Worm (Caenorhabditis elegans) whole organism, young adult: Measurements from ENCODE around the gene str-102.

Experiments
- F10E7.11 ChIP-seq: sonication (generic microtip); optimal IDR thresholded peaks from 2 replicates; lab custom pipeline; 2017; ENCODE audit warnings: mild to moderate bottlenecking, missing genetic modification characterization, moderate library complexity, missing compliant biosample characterization
- F22D6.2 ChIP-seq: sonication (generic microtip); optimal IDR thresholded peaks from 2 replicates; lab custom pipeline; 2016; ENCODE audit warnings: mild to moderate bottlenecking, missing genetic modification characterization, missing compliant biosample characterization
- F39B2.1 ChIP-seq: fragments of 200-800 bp; sonication (Bioruptor generic); IDR thresholded peaks from 2 replicates; pipeline ENCODE4 v1.3.6; 2022; ENCODE audit warnings: missing genetic modification reagents, missing genetic modification characterization, missing compliant biosample characterization
- F49E8.2 ChIP-seq: sonication (generic microtip); optimal IDR thresholded peaks from 3 replicates; lab custom pipeline; 2017; ENCODE audit warnings: missing genetic modification characterization, mild to moderate bottlenecking, missing compliant biosample characterization, antibody characterized with exemption, moderate library complexity; ENCODE audit not compliant: insufficient read depth
- K11D2.4 ChIP-seq: fragments of 200-800 bp; sonication (Bioruptor generic); IDR thresholded peaks from 2 replicates; pipeline ENCODE4 v1.3.6; 2022; ENCODE audit warnings: missing genetic modification reagents, missing genetic modification characterization, missing compliant biosample characterization
- Y53G8AR.9 ChIP-seq: fragments of 200-800 bp; sonication (Bioruptor generic); conservative IDR thresholded peaks from 2 replicates; pipeline ENCODE4 v1.3.6; 2022; ENCODE audit warnings: missing genetic modification reagents, missing genetic modification characterization, missing compliant biosample characterization
- Y95B8A.8 ChIP-seq: fragments of 200-800 bp; sonication (Bioruptor generic); IDR thresholded peaks from 2 replicates; pipeline ENCODE4 v1.3.6; 2022; ENCODE audit warnings: missing genetic modification reagents, missing genetic modification characterization, missing compliant biosample characterization
- akir-1 ChIP-seq: fragments of 200-800 bp; sonication (Bioruptor generic); optimal IDR thresholded peaks from 2 replicates; lab custom pipeline; 2018; ENCODE audit warnings: mild to moderate bottlenecking, missing genetic modification characterization, moderate library complexity, missing compliant biosample characterization
- aptf-2 ChIP-seq: fragments of 200-800 bp; sonication (Bioruptor generic); conservative IDR thresholded peaks from 2 replicates; pipeline ENCODE4 v1.3.6; 2022; ENCODE audit warnings: missing genetic modification reagents, missing genetic modification characterization, missing compliant biosample characterization
- aptf-3 ChIP-seq: fragments of 200-800 bp; sonication (Bioruptor generic); IDR thresholded peaks from 2 replicates; pipeline ENCODE4 v1.3.6; 2022; ENCODE audit warnings: missing genetic modification characterization, missing compliant biosample characterization
- atf-7 ChIP-seq: sonication (generic microtip); optimal IDR thresholded peaks from 2 replicates; lab custom pipeline; 2017; ENCODE audit warnings: mild to moderate bottlenecking, missing genetic modification characterization, missing compliant biosample characterization
- ceh-27 ChIP-seq: fragments of 200-800 bp; sonication (Bioruptor generic); optimal IDR thresholded peaks from 2 replicates; lab custom pipeline; 2018; ENCODE audit warnings: mild to moderate bottlenecking, missing genetic modification characterization, moderate library complexity, missing compliant biosample characterization
- ceh-79 ChIP-seq: sonication (generic microtip); optimal IDR thresholded peaks from 2 replicates; lab custom pipeline; 2017; ENCODE audit warnings: mild to moderate bottlenecking, missing genetic modification characterization, missing compliant biosample characterization
- die-1 ChIP-seq: sonication (generic microtip); optimal IDR thresholded peaks from 2 replicates; lab custom pipeline; 2016; ENCODE audit warnings: missing genotype, mild to moderate bottlenecking, missing genetic modification characterization, missing compliant biosample characterization
- fkh-3 ChIP-seq: sonication (generic microtip); optimal IDR thresholded peaks from 2 replicates; lab custom pipeline; 2016; ENCODE audit warnings: mild to moderate bottlenecking, missing genetic modification characterization, missing compliant biosample characterization
- gei-17 ChIP-seq: fragments of 200-800 bp; sonication (Bioruptor generic); optimal IDR thresholded peaks from 2 replicates; lab custom pipeline; 2018; ENCODE audit warnings: mild to moderate bottlenecking, missing genetic modification characterization, missing compliant biosample characterization
- him-1 ChIP-seq: sonication (generic microtip); optimal IDR thresholded peaks from 2 replicates; lab custom pipeline; 2016; ENCODE audit warnings: missing genotype, missing genetic modification reagents, missing genetic modification characterization, missing compliant biosample characterization
- hlh-12 ChIP-seq: sonication (generic microtip); optimal IDR thresholded peaks from 2 replicates; lab custom pipeline; 2016; ENCODE audit warnings: missing genetic modification characterization, missing compliant biosample characterization
- hlh-26 ChIP-seq: fragments of 200-800 bp; sonication (Bioruptor generic); conservative IDR thresholded peaks from 2 replicates; pipeline ENCODE4 v1.3.6; 2022; ENCODE audit warnings: missing genetic modification reagents, missing genetic modification characterization, missing compliant biosample characterization
- hsf-1 ChIP-seq: fragments of 200-800 bp; sonication (Bioruptor generic); IDR thresholded peaks from 2 replicates; pipeline ENCODE4 v1.3.6; 2022; ENCODE audit warnings: missing genetic modification reagents, missing genetic modification characterization, missing compliant biosample characterization
- lin-40 ChIP-seq: sonication (generic microtip); optimal IDR thresholded peaks from 2 replicates; lab custom pipeline; 2016; ENCODE audit warnings: missing genetic modification characterization, mild to moderate bottlenecking, missing compliant biosample characterization, missing genotype, missing genetic modification reagents
- lin-54 ChIP-seq: fragments of 200-800 bp; sonication (Bioruptor generic); optimal IDR thresholded peaks from 2 replicates; lab custom pipeline; 2018; ENCODE audit warnings: mild to moderate bottlenecking, missing genetic modification characterization, missing compliant biosample characterization
- lsl-1 ChIP-seq: fragments of 200-800 bp; sonication (Bioruptor generic); optimal IDR thresholded peaks from 2 replicates; lab custom pipeline; 2018; ENCODE audit warnings: mild to moderate bottlenecking, missing genetic modification characterization, moderate library complexity, missing compliant biosample characterization
- madf-3 ChIP-seq: fragments of 200-800 bp; sonication (Bioruptor generic); IDR thresholded peaks from 2 replicates; pipeline ENCODE4 v1.3.6; 2022; ENCODE audit warnings: missing genetic modification reagents, missing genetic modification characterization, missing compliant biosample characterization
- madf-6 ChIP-seq: fragments of 200-800 bp; sonication (Bioruptor generic); IDR thresholded peaks from 2 replicates; pipeline ENCODE4 v1.3.6; 2022; ENCODE audit warnings: missing genetic modification reagents, missing genetic modification characterization, missing compliant biosample characterization
- madf-8 ChIP-seq: fragments of 200-800 bp; sonication (Bioruptor generic); conservative IDR thresholded peaks from 2 replicates; pipeline ENCODE4 v1.3.6; 2022; ENCODE audit warnings: missing genetic modification reagents, missing genetic modification characterization, missing compliant biosample characterization
- mcd-1 ChIP-seq: fragments of 200-800 bp; sonication (Bioruptor generic); IDR thresholded peaks from 2 replicates; pipeline ENCODE4 v1.3.6; 2022; ENCODE audit warnings: missing genetic modification reagents, missing genetic modification characterization, missing compliant biosample characterization
- mxl-1 ChIP-seq: sonication (generic microtip); optimal IDR thresholded peaks from 2 replicates; lab custom pipeline; 2016; ENCODE audit warnings: missing genetic modification characterization, missing compliant biosample characterization
- nfyb-1 ChIP-seq: fragments of 200-800 bp; sonication (Bioruptor generic); IDR thresholded peaks from 2 replicates; pipeline ENCODE4 v1.3.6; 2022; ENCODE audit warnings: missing genetic modification reagents, missing genetic modification characterization, missing compliant biosample characterization
- nhr-80 ChIP-seq: sonication (generic microtip); optimal IDR thresholded peaks from 2 replicates; lab custom pipeline; 2016; ENCODE audit warnings: missing genetic modification characterization, missing compliant biosample characterization
- sdz-38 ChIP-seq: sonication (generic microtip); optimal IDR thresholded peaks from 2 replicates; lab custom pipeline; 2016; ENCODE audit warnings: missing genotype, missing genetic modification characterization, missing compliant biosample characterization
- snpc-1.3 ChIP-seq: sonication (generic microtip); optimal IDR thresholded peaks from 2 replicates; lab custom pipeline; 2017; ENCODE audit warnings: missing genetic modification characterization, mild to moderate bottlenecking, missing compliant biosample characterization, antibody characterized with exemption, moderate library complexity, missing genotype, missing genetic modification reagents; ENCODE audit not compliant: insufficient read depth
- snpc-3.4 ChIP-seq: sonication (generic microtip); optimal IDR thresholded peaks from 2 replicates; lab custom pipeline; 2017; ENCODE audit warnings: missing genetic modification characterization, mild to moderate bottlenecking, missing compliant biosample characterization, antibody characterized with exemption, moderate library complexity, missing genotype, missing genetic modification reagents
- snpc-4 ChIP-seq, 5 experiments: fragments of 150-350 bp in 1 of 5; sonication (generic microtip) in 4 of 5; optimal IDR thresholded peaks; 2 replicates each; lab custom pipeline; 2014 to 2018; ENCODE audit warnings: missing genetic modification characterization in 5 of 5, missing biosample characterization in 3 of 5, antibody characterized with exemption in 2 of 5, mild to moderate bottlenecking in 2 of 5, missing compliant biosample characterization in 2 of 5, missing genotype in 2 of 5, moderate library complexity in 2 of 5, missing genetic modification reagents in 1 of 5
- somi-1 ChIP-seq: fragments of 200-800 bp; sonication (Bioruptor generic); optimal IDR thresholded peaks from 2 replicates; lab custom pipeline; 2018; ENCODE audit warnings: mild to moderate bottlenecking, missing genetic modification characterization, missing compliant biosample characterization
- sptf-2 ChIP-seq: fragments of 200-800 bp; sonication (Bioruptor generic); optimal IDR thresholded peaks from 2 replicates; lab custom pipeline; 2018; ENCODE audit warnings: mild to moderate bottlenecking, missing genetic modification characterization, missing compliant biosample characterization
- tbp1 ChIP-seq: fragments of 200-800 bp; sonication (Bioruptor generic); optimal IDR thresholded peaks from 2 replicates; lab custom pipeline; 2018; ENCODE audit warnings: mild to moderate bottlenecking, missing genetic modification characterization, missing compliant biosample characterization
- tbx-9 ChIP-seq: sonication (generic microtip); optimal IDR thresholded peaks from 2 replicates; lab custom pipeline; 2016; ENCODE audit warnings: borderline replicate concordance, missing genetic modification characterization, inconsistent platforms, missing compliant biosample characterization
- unc-62 ChIP-seq: fragments of 150-350 bp; optimal IDR thresholded peaks from 2 replicates; lab custom pipeline; 2014; ENCODE audit warnings: missing biosample characterization, missing genetic modification reagents, missing genetic modification characterization
- ztf-18 ChIP-seq: sonication (generic microtip); optimal IDR thresholded peaks from 2 replicates; lab custom pipeline; 2016; ENCODE audit warnings: missing genotype, mild to moderate bottlenecking, missing genetic modification characterization, missing compliant biosample characterization
- ztf-25 ChIP-seq: fragments of 200-800 bp; sonication (Bioruptor generic); IDR thresholded peaks from 2 replicates; pipeline ENCODE4 v1.3.6; 2022; ENCODE audit warnings: missing genetic modification reagents, missing genetic modification characterization, missing compliant biosample characterization
- ztf-26 ChIP-seq: sonication (generic microtip); optimal IDR thresholded peaks from 2 replicates; lab custom pipeline; 2017; ENCODE audit warnings: missing genetic modification characterization, missing compliant biosample characterization
- ztf-28 ChIP-seq: fragments of 200-800 bp; sonication (Bioruptor generic); IDR thresholded peaks from 2 replicates; pipeline ENCODE4 v1.3.6; 2022; ENCODE audit warnings: missing genetic modification reagents, missing genetic modification characterization, missing compliant biosample characterization

The str-102 gene

ce11 chrV:15383739-15384138, 1.1 kb upstream of the str-102 start, which contains the start of gene str-88 (continued):
- TF ChIP-seq snpc-3.4 (no peak), madf-3 (no peak), ceh-27 (no peak), gei-17 (GFP tag; lab: Kevin White, UChicago) (no peak), lin-40 (tag; lab: Kevin White, UChicago) (no peak), somi-1 (GFP tag; lab: Kevin White, UChicago) (no peak)

DNA sequence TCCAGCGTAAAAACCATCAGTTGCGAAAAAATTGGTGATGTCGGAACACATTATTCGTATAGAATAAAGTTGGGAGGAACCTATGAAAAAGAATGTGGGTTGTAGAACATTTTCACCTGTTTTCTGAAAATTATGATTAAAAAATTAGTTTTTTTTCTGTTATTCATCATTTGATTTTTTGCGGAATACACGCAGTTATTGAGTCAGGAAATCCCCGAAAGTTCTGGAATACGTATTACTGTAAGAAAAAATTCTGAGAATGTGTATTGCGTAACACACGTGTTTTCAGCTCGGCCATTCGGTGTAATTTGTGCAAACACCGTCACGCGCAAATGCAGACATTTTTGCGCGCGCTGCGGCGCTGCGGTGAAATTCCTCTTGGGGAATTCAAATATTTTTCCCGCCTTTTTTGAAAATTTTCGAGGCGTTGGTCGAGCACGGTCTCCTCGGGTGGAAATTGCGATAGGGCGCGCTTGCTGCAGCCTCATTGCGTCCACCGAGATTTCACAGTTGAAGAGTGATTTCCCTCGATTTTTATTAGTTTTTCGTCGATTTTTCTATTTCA, 4.1 kb downstream of the str-102 start, which contains the start of gene srh-170:
TSS of gene srh-170 (minus strand) at position 51 of the 565 bp plus-strand sequence.
- TF ChIP-seq fkh-3 (no peak), F10E7.11 (no peak), K11D2.4 (no peak), mxl-1 (tag; lab: Kevin White, UChicago) (no peak), lsl-1 (GFP tag; lab: Kevin White, UChicago) (no peak), ztf-28 (GFP tag; lab: Robert Waterston, UW) (0 out of 2 replicates have a peak, but pooled peaks have one; percentile 30), snpc-3.4 (no peak), nfyb-1 (GFP tag; lab: Robert Waterston, UW) (no peak), ztf-26 (tag; lab: Kevin White, UChicago) (no peak), tbp1 (GFP tag; lab: Kevin White, UChicago) (no peak), madf-8 (GFP tag; lab: Robert Waterston, UW) (no peak), sdz-38 (tag; lab: Kevin White, UChicago) (no peak), lin-54 (GFP tag; lab: Kevin White, UChicago) (peak; percentile 12), hlh-26 (no peak), ceh-79 (tag; lab: Kevin White, UChicago) (no peak), ztf-18 (tag; lab: Kevin White, UChicago) (no peak), mcd-1 (GFP tag; lab: Robert Waterston, UW) (peak; percentile 74), snpc-4 (GFP tag; optimal IDR thresholded peaks at IDR 0.05; lab: Kevin White, UChicago) (no peak), snpc-4 (tag; optimal IDR thresholded peaks at IDR 0.05; lab: Kevin White, UChicago) (no peak), nhr-80 (no peak), Y95B8A.8 (GFP tag; lab: Robert Waterston, UW) (no peak), F22D6.2 (tag; lab: Kevin White, UChicago) (no peak), Y53G8AR.9 (GFP tag; lab: Robert Waterston, UW) (no peak), aptf-3 (GFP tag; lab: Robert Waterston, UW) (no peak), sptf-2 (no peak), F39B2.1 (GFP tag; lab: Robert Waterston, UW) (no peak), unc-62 (no peak), hlh-12 (no peak), atf-7 (tag; lab: Kevin White, UChicago) (no peak), F49E8.2 (tag; lab: Kevin White, UChicago) (no peak), madf-6 (GFP tag; lab: Robert Waterston, UW) (peak; percentile 57), him-1 (tag; lab: Kevin White, UChicago) (no peak), aptf-2 (GFP tag; lab: Robert Waterston, UW) (0 out of 2 replicates have a peak, but pooled peaks have one; percentile 33), akir-1 (no peak), tbx-9 (tag; lab: Kevin White, UChicago) (no peak), ztf-25 (GFP tag; lab: Robert Waterston, UW) (no peak), die-1 (tag; lab: Kevin White, UChicago) (no peak), snpc-1.3 (tag; lab: Kevin White, UChicago) (no peak), hsf-1 (0 out of 2 replicates have a peak, but pooled peaks have one; percentile 30)
